Fruit fly (Drosophila melanogaster) whole organism, embryonic: Measurements from ENCODE around the gene Cat.

ENCODE experiments used
- Atf6 ChIP-seq: fragments of 200-800 bp; sonication (Bioruptor generic); IDR thresholded peaks from 2 replicates; pipeline ENCODE4 v1.3.6; 2022; ENCODE audit warnings: missing biosample characterization, missing genetic modification characterization
- B-H2 ChIP-seq: fragments of 200-800 bp; sonication (Bioruptor generic); optimal IDR thresholded peaks from 2 replicates; lab custom pipeline; 2018; ENCODE audit warnings: missing biosample characterization, mild to moderate bottlenecking, missing genetic modification characterization
- CG10979 ChIP-seq: fragments of 200-800 bp; sonication (Bioruptor generic); optimal IDR thresholded peaks from 2 replicates; lab custom pipeline; 2018; ENCODE audit warnings: missing biosample characterization, mild to moderate bottlenecking, missing genetic modification characterization, moderate library complexity
- CG12219 ChIP-seq: fragments of 200-800 bp; sonication (Bioruptor generic); optimal IDR thresholded peaks from 3 replicates; lab custom pipeline; 2018; ENCODE audit warnings: missing biosample characterization, mild to moderate bottlenecking, missing genetic modification characterization
- CG13424 ChIP-seq: fragments of 200-800 bp; sonication (Bioruptor generic); optimal IDR thresholded peaks from 2 replicates; lab custom pipeline; 2019; ENCODE audit warnings: missing biosample characterization, mild to moderate bottlenecking, missing genetic modification characterization, moderate library complexity
- CG15011 ChIP-seq: fragments of 200-800 bp; sonication (Bioruptor generic); optimal IDR thresholded peaks from 3 replicates; lab custom pipeline; 2018; ENCODE audit warnings: missing biosample characterization, mild to moderate bottlenecking, missing genetic modification characterization
- CG15479 ChIP-seq: fragments of 200-800 bp; sonication (Bioruptor generic); optimal IDR thresholded peaks from 3 replicates; lab custom pipeline; 2019; ENCODE audit warnings: missing biosample characterization, mild to moderate bottlenecking, missing genetic modification characterization, moderate library complexity
- CG15601 ChIP-seq: fragments of 200-800 bp; sonication (Bioruptor generic); optimal IDR thresholded peaks from 3 replicates; lab custom pipeline; 2019; ENCODE audit warnings: missing biosample characterization, mild to moderate bottlenecking, missing genetic modification characterization, moderate library complexity
- CG16815 ChIP-seq: fragments of 200-800 bp; sonication (Bioruptor generic); optimal IDR thresholded peaks from 3 replicates; lab custom pipeline; 2017; ENCODE audit warnings: missing biosample characterization, mild to moderate bottlenecking, missing genetic modification characterization
- CG18011 ChIP-seq: fragments of 200-800 bp; sonication (Bioruptor generic); optimal IDR thresholded peaks from 2 replicates; lab custom pipeline; 2017; ENCODE audit warnings: missing biosample characterization, missing genetic modification characterization, mild to moderate bottlenecking, moderate library complexity, missing genotype
- CG2889 ChIP-seq: fragments of 200-800 bp; sonication (Bioruptor generic); IDR thresholded peaks from 3 replicates; pipeline ENCODE4 v1.3.6; 2022; ENCODE audit warnings: missing biosample characterization, missing genetic modification characterization
- CG4282 ChIP-seq: fragments of 200-800 bp; sonication (Bioruptor generic); optimal IDR thresholded peaks from 2 replicates; lab custom pipeline; 2016; ENCODE audit warnings: missing biosample characterization, missing genetic modification characterization
- CG5245 ChIP-seq: fragments of 200-800 bp; sonication (Bioruptor generic); optimal IDR thresholded peaks from 3 replicates; lab custom pipeline; 2016; ENCODE audit warnings: missing biosample characterization, missing genetic modification characterization
- CG7556 ChIP-seq: fragments of 200-800 bp; sonication (Bioruptor generic); optimal IDR thresholded peaks from 2 replicates; lab custom pipeline; 2017; ENCODE audit warnings: missing biosample characterization, mild to moderate bottlenecking, missing genetic modification characterization
- CG8944 ChIP-seq: fragments of 200-800 bp; sonication (Bioruptor generic); optimal IDR thresholded peaks from 3 replicates; lab custom pipeline; 2016; ENCODE audit warnings: missing biosample characterization, missing genetic modification characterization
- CG9876 ChIP-seq: fragments of 200-800 bp; sonication (Bioruptor generic); optimal IDR thresholded peaks from 2 replicates; lab custom pipeline; 2016; ENCODE audit warnings: missing biosample characterization, missing genetic modification characterization
- D19B ChIP-seq: fragments of 200-800 bp; sonication (Bioruptor generic); optimal IDR thresholded peaks from 2 replicates; lab custom pipeline; 2017; ENCODE audit warnings: missing biosample characterization, mild to moderate bottlenecking, missing genetic modification characterization
- Fer2 ChIP-seq: fragments of 200-800 bp; sonication (Bioruptor generic); optimal IDR thresholded peaks from 2 replicates; lab custom pipeline; 2018; ENCODE audit warnings: missing biosample characterization, mild to moderate bottlenecking, missing genetic modification characterization, moderate library complexity
- Hr39 ChIP-seq: fragments of >200 bp; optimal IDR thresholded peaks from 2 replicates; lab custom pipeline; 2017
- Hr78 ChIP-seq, 2 experiments: fragments of 200-800 bp in 1 of 2; fragments of >200 bp in 1 of 2; sonication (Bioruptor generic) in 1 of 2; optimal IDR thresholded peaks; 2 replicates each; lab custom pipeline; 2017 to 2019; ENCODE audit warnings: missing biosample characterization in 2 of 2, missing genetic modification characterization in 2 of 2, mild to moderate bottlenecking in 1 of 2, moderate library complexity in 1 of 2
- Max ChIP-seq: fragments of 200-800 bp; sonication (Bioruptor generic); optimal IDR thresholded peaks from 2 replicates; lab custom pipeline; 2016; ENCODE audit warnings: missing biosample characterization, mild to moderate bottlenecking, missing genetic modification characterization
- NC2β ChIP-seq: fragments of 200-800 bp; sonication (Bioruptor generic); optimal IDR thresholded peaks from 2 replicates; lab custom pipeline; 2016; ENCODE audit warnings: missing biosample characterization, missing genetic modification characterization
- NFAT ChIP-seq: fragments of 200-800 bp; sonication (Bioruptor generic); IDR thresholded peaks from 2 replicates; pipeline ENCODE4 v1.3.6; 2022; ENCODE audit warnings: missing biosample characterization, missing genetic modification characterization
- Stat92E ChIP-seq, 3 experiments: fragments of >200 bp in 2 of 3; fragments of 200-800 bp in 1 of 3; sonication (Bioruptor generic) in 1 of 3; optimal IDR thresholded peaks; 2 replicates each; lab custom pipeline; 2017 to 2019; ENCODE audit warnings: missing biosample characterization in 3 of 3, missing genetic modification characterization in 3 of 3, mild to moderate bottlenecking in 1 of 3, moderate library complexity in 1 of 3
- TFAM ChIP-seq: fragments of 200-800 bp; sonication (Bioruptor generic); optimal IDR thresholded peaks from 2 replicates; lab custom pipeline; 2017; ENCODE audit warnings: missing biosample characterization, missing genetic modification characterization, inconsistent platforms
- Tbp ChIP-seq: fragments of >200 bp; optimal IDR thresholded peaks from 2 replicates; lab custom pipeline; 2018; ENCODE audit warnings: missing biosample characterization, missing genetic modification characterization
- Xrp1 ChIP-seq: fragments of 200-800 bp; sonication (Bioruptor generic); IDR thresholded peaks from 2 replicates; pipeline ENCODE4 v1.3.6; 2022; ENCODE audit warnings: missing biosample characterization, missing genetic modification characterization
- amos ChIP-seq: fragments of 200-800 bp; sonication (Bioruptor generic); IDR thresholded peaks from 2 replicates; pipeline ENCODE4 v1.3.6; 2022; ENCODE audit warnings: missing biosample characterization, missing genetic modification characterization; ENCODE audit not compliant: partially characterized antibody
- aop ChIP-seq: fragments of 200-800 bp; sonication (Bioruptor generic); IDR thresholded peaks from 2 replicates; pipeline ENCODE4 v1.3.6; 2022; ENCODE audit warnings: missing biosample characterization, missing genetic modification characterization
- ato ChIP-seq: fragments of 200-800 bp; sonication (Bioruptor generic); IDR thresholded peaks from 2 replicates; pipeline ENCODE4 v1.3.6; 2022; ENCODE audit warnings: missing biosample characterization, missing genetic modification characterization; ENCODE audit not compliant: partially characterized antibody
- cas ChIP-seq: fragments of 200-800 bp; sonication (Bioruptor generic); IDR thresholded peaks from 2 replicates; pipeline ENCODE4 v1.3.6; 2022; ENCODE audit warnings: missing biosample characterization, missing genetic modification characterization
- cato ChIP-seq: fragments of 200-800 bp; sonication (Bioruptor generic); optimal IDR thresholded peaks from 2 replicates; lab custom pipeline; 2016; ENCODE audit warnings: missing biosample characterization, missing genetic modification characterization, borderline replicate concordance
- chif ChIP-seq, 2 experiments: fragments of 200-800 bp; sonication (Bioruptor generic); optimal IDR thresholded peaks; 3 replicates each; lab custom pipeline; 2016; ENCODE audit warnings: missing biosample characterization in 2 of 2, missing genetic modification characterization in 2 of 2
- dpn ChIP-seq, 2 experiments: fragments of 200-800 bp; sonication (Bioruptor generic); optimal IDR thresholded peaks; 3 replicates each; lab custom pipeline; 2016; ENCODE audit warnings: missing biosample characterization in 2 of 2, missing genetic modification characterization in 2 of 2
- ems ChIP-seq: fragments of 200-800 bp; sonication (Bioruptor generic); optimal IDR thresholded peaks from 3 replicates; lab custom pipeline; 2016; ENCODE audit warnings: missing biosample characterization, missing genetic modification characterization
- gce ChIP-seq: fragments of 200-800 bp; sonication (Bioruptor generic); IDR thresholded peaks from 3 replicates; pipeline ENCODE4 v1.3.6; 2022; ENCODE audit warnings: missing biosample characterization, missing genetic modification characterization
- gfzf ChIP-seq: fragments of 200-800 bp; sonication (Bioruptor generic); optimal IDR thresholded peaks from 2 replicates; lab custom pipeline; 2016; ENCODE audit warnings: missing biosample characterization, mild to moderate bottlenecking, missing genetic modification characterization, moderate library complexity
- gro ChIP-seq: fragments of 200-800 bp; sonication (Bioruptor generic); optimal IDR thresholded peaks from 2 replicates; lab custom pipeline; 2016; ENCODE audit warnings: missing biosample characterization, missing genetic modification characterization
- ham ChIP-seq: fragments of 200-800 bp; sonication (Bioruptor generic); IDR thresholded peaks from 2 replicates; pipeline ENCODE4 v1.3.6; 2022; ENCODE audit warnings: missing biosample characterization, missing genetic modification characterization
- nerfin-1 ChIP-seq: fragments of 200-800 bp; sonication (Bioruptor generic); optimal IDR thresholded peaks from 3 replicates; lab custom pipeline; 2019; ENCODE audit warnings: missing biosample characterization, mild to moderate bottlenecking, missing genetic modification characterization, moderate library complexity
- otp ChIP-seq: fragments of 200-800 bp; sonication (Bioruptor generic); IDR thresholded peaks from 3 replicates; pipeline ENCODE4, ENCODE4 v1.3.6; 2022; ENCODE audit warnings: missing biosample characterization, missing genetic modification characterization
- pfk ChIP-seq: fragments of 200-800 bp; sonication (Bioruptor generic); optimal IDR thresholded peaks from 2 replicates; lab custom pipeline; 2018; ENCODE audit warnings: missing biosample characterization, mild to moderate bottlenecking, missing genetic modification characterization, moderate library complexity
- pnt ChIP-seq: fragments of 200-800 bp; sonication (Bioruptor generic); optimal IDR thresholded peaks from 3 replicates; lab custom pipeline; 2016; ENCODE audit warnings: missing biosample characterization, missing genetic modification characterization
- run ChIP-seq: fragments of 200-800 bp; sonication (Bioruptor generic); optimal IDR thresholded peaks from 3 replicates; lab custom pipeline; 2018; ENCODE audit warnings: missing biosample characterization, mild to moderate bottlenecking, missing genetic modification characterization
- tin ChIP-seq: fragments of 200-800 bp; sonication (Bioruptor generic); optimal IDR thresholded peaks from 3 replicates; lab custom pipeline; 2016; ENCODE audit warnings: missing biosample characterization, missing genetic modification characterization
- toy ChIP-seq: fragments of 200-800 bp; sonication (Bioruptor generic); IDR thresholded peaks from 2 replicates; pipeline ENCODE4 v1.3.6; 2022; ENCODE audit warnings: missing biosample characterization, missing genetic modification characterization
- unc-4 ChIP-seq: fragments of 200-800 bp; sonication (Bioruptor generic); IDR thresholded peaks from 2 replicates; pipeline ENCODE4 v1.3.6; 2022; ENCODE audit warnings: missing biosample characterization, missing genetic modification characterization; ENCODE audit not compliant: partially characterized antibody
- vnd ChIP-seq: fragments of 200-800 bp; sonication (Bioruptor generic); IDR thresholded peaks from 3 replicates; pipeline ENCODE4 v1.3.6; 2022; ENCODE audit warnings: missing biosample characterization, missing genetic modification characterization; ENCODE audit not compliant: partially characterized antibody
- zen ChIP-seq: fragments of 200-800 bp; sonication (Bioruptor generic); optimal IDR thresholded peaks from 3 replicates; lab custom pipeline; 2018; ENCODE audit warnings: missing biosample characterization, mild to moderate bottlenecking, missing genetic modification characterization, moderate library complexity
- zfh1 ChIP-seq: fragments of 200-800 bp; sonication (Bioruptor generic); IDR thresholded peaks from 3 replicates; pipeline ENCODE4 v1.3.6; 2022; ENCODE audit warnings: missing biosample characterization, missing genetic modification characterization

Gene Cat

dm6 chr3L:18867521-18867920 is 45.1 kb downstream of the Cat start, which contains the start of gene Dysb (continued):
- TF ChIP-seq tin = peak; percentile 86
- no peak for TF ChIP-seq ham
- peak; percentile 38 for TF ChIP-seq pfk (GFP tag; lab: Kevin White, UChicago)
- TF ChIP-seq D19B (GFP tag; lab: Kevin White, UChicago) = peak; percentile 77
- TF ChIP-seq amos (GFP tag; lab: Robert Waterston, UW) = no peak
- no peak for TF ChIP-seq gfzf (GFP tag; lab: Kevin White, UChicago)
- TF ChIP-seq CG13424 (tag; lab: Kevin White, UChicago) = peak; percentile 89
- peak; percentile 54 for TF ChIP-seq cato
- TF ChIP-seq Xrp1 = peak; percentile 95
- peak; percentile 72 for TF ChIP-seq Fer2 (tag; lab: Kevin White, UChicago)
- TF ChIP-seq CG2889 (GFP tag; lab: Robert Waterston, UW) = peak; percentile 76
- TF ChIP-seq Hr78 (GFP tag; optimal IDR thresholded peaks at IDR 0.05; lab: Kevin White, UChicago) = peak in 1 of 2 experiments; percentile 56
- TF ChIP-seq gro (GFP tag; lab: Kevin White, UChicago) = peak; percentile 37
- peak; percentile 8 for TF ChIP-seq TFAM (GFP tag; lab: Kevin White, UChicago)
- peak; percentile 34 for TF ChIP-seq pnt (GFP tag; lab: Kevin White, UChicago)
- TF ChIP-seq toy (GFP tag; lab: Robert Waterston, UW) = peak; percentile 77; the same call in 1 of the 2 replicates
- peak; percentile 84 for TF ChIP-seq cas
- peak; percentile 96 for TF ChIP-seq NFAT
- peak; percentile 76 for TF ChIP-seq B-H2
- TF ChIP-seq CG7556 (GFP tag; lab: Kevin White, UChicago) = peak; percentile 89
- TF ChIP-seq Tbp = no peak
- TF ChIP-seq vnd = no peak
- TF ChIP-seq ems = peak; percentile 62
- TF ChIP-seq CG4282 = no peak
- peak; percentile 78 for TF ChIP-seq CG5245 (GFP tag; lab: Kevin White, UChicago)
- no peak for TF ChIP-seq CG9876
- TF ChIP-seq ato (GFP tag; lab: Robert Waterston, UW) = no peak
- peak; percentile 72 for TF ChIP-seq CG16815 (GFP tag; lab: Kevin White, UChicago)
- TF ChIP-seq CG15479 = no peak
- peak; percentile 90 for TF ChIP-seq gce (GFP tag; lab: Robert Waterston, UW)
- peak; percentile 67 for TF ChIP-seq CG15011 (GFP tag; lab: Kevin White, UChicago)
- TF ChIP-seq aop (GFP tag; lab: Robert Waterston, UW) = peak; percentile 74
- peak; percentile 76 for TF ChIP-seq run (tag; lab: Kevin White, UChicago)
- no peak for TF ChIP-seq Hr39 (lab: Kevin White, UChicago)
- TF ChIP-seq CG18011 (GFP tag; lab: Kevin White, UChicago) = peak; percentile 64
- TF ChIP-seq unc-4 (GFP tag; lab: Robert Waterston, UW) = peak; percentile 24; the same call in 1 of the 2 replicates
- peak; percentile 77 for TF ChIP-seq CG12219 (GFP tag; lab: Kevin White, UChicago)
- peak in 1 of 3 experiments; percentile 68 for TF ChIP-seq Stat92E (GFP tag; optimal IDR thresholded peaks at IDR 0.05; lab: Kevin White, UChicago)
- peak; percentile 93 for TF ChIP-seq zfh1 (GFP tag; lab: Robert Waterston, UW)
- peak; percentile 92 for TF ChIP-seq otp (GFP tag; lab: Robert Waterston, UW)
- TF ChIP-seq CG8944 = peak; percentile 34
- TF ChIP-seq NC2β = peak; percentile 2
- TF ChIP-seq dpn (GFP tag; optimal IDR thresholded peaks at IDR 0.05; lab: Kevin White, UChicago) = peak; percentile 62 to 86
- TF ChIP-seq Max (GFP tag; lab: Kevin White, UChicago) = peak; percentile 67
- peak; percentile 86 for TF ChIP-seq CG10979 (tag; lab: Kevin White, UChicago)
- TF ChIP-seq chif (GFP tag; optimal IDR thresholded peaks at IDR 0.05; lab: Kevin White, UChicago) = peak; percentile 30 to 46
- peak; percentile 93 for TF ChIP-seq Atf6
- peak; percentile 75 for TF ChIP-seq zen
- TF ChIP-seq nerfin-1 = peak; percentile 76
- peak; percentile 86 for TF ChIP-seq CG15601 (tag; lab: Kevin White, UChicago)
